Worm (Caenorhabditis elegans) whole organism, L4 larva: ENCODE results near the gene F44B9.5.

Source experiments
- F26F4.8 ChIP-seq: fragments of 200-800 bp; sonication (Bioruptor generic); conservative IDR thresholded peaks from 2 replicates; pipeline ENCODE4 v1.3.6; 2022; ENCODE audit warnings: missing genetic modification characterization, missing compliant biosample characterization
- F37D6.2 ChIP-seq: sonication (generic microtip); optimal IDR thresholded peaks from 2 replicates; lab custom pipeline; 2016; ENCODE audit warnings: mild to moderate bottlenecking, missing genetic modification characterization, missing compliant biosample characterization
- F44E2.7 ChIP-seq: fragments of 200-800 bp; sonication (Bioruptor generic); IDR thresholded peaks from 2 replicates; pipeline ENCODE4 v2.1.2; 2022; ENCODE audit warnings: missing genetic modification characterization, missing compliant biosample characterization
- F49E8.2 ChIP-seq: sonication (generic microtip); optimal IDR thresholded peaks from 2 replicates; lab custom pipeline; 2016; ENCODE audit warnings: missing compliant biosample characterization, mild to moderate bottlenecking, missing genetic modification characterization, borderline replicate concordance
- R02D3.7 ChIP-seq: fragments of 150-350 bp; sonication (generic microtip); optimal IDR thresholded peaks from 3 replicates; lab custom pipeline; 2014; ENCODE audit warnings: missing biosample characterization, missing genetic modification characterization
- Y105C5A.15 ChIP-seq: fragments of 200-800 bp; sonication (Bioruptor generic); IDR thresholded peaks from 2 replicates; pipeline ENCODE4 v1.3.6; 2022; ENCODE audit warnings: missing genetic modification characterization, missing compliant biosample characterization
- ZK337.2 ChIP-seq: fragments of 200-800 bp; sonication (Bioruptor generic); IDR thresholded peaks from 2 replicates; pipeline ENCODE4 v1.3.6; 2022; ENCODE audit warnings: missing genetic modification reagents, missing genetic modification characterization, missing compliant biosample characterization
- aha-1 ChIP-seq: fragments of 150-350 bp; peaks from one replicate; lab custom pipeline; 2014; ENCODE audit warnings: missing biosample characterization, missing genetic modification characterization
- arid-1 ChIP-seq: fragments of 200-800 bp; sonication (Bioruptor generic); conservative IDR thresholded peaks from 2 replicates; pipeline ENCODE4 v1.3.6; 2022; ENCODE audit warnings: missing genetic modification reagents, missing genetic modification characterization, missing compliant biosample characterization
- ceh-28 ChIP-seq: fragments of 150-350 bp; optimal IDR thresholded peaks from 2 replicates; lab custom pipeline; 2014; ENCODE audit warnings: missing biosample characterization, missing genetic modification reagents, missing genetic modification characterization
- ceh-32 ChIP-seq: sonication (generic microtip); optimal IDR thresholded peaks from 2 replicates; lab custom pipeline; 2016; ENCODE audit warnings: mild to moderate bottlenecking, missing genetic modification characterization, missing compliant biosample characterization; ENCODE audit not compliant: poor library complexity
- ceh-62 ChIP-seq: sonication (generic microtip); optimal IDR thresholded peaks from 2 replicates; lab custom pipeline; 2017; ENCODE audit warnings: missing biosample characterization, missing genetic modification characterization
- daf-16 ChIP-seq, 3 experiments: sonication (generic microtip); optimal IDR thresholded peaks; 2 replicates each; lab custom pipeline; 2016 to 2017; ENCODE audit warnings: missing genetic modification characterization in 3 of 3, missing genetic modification reagents in 3 of 3, mild to moderate bottlenecking in 2 of 3, missing compliant biosample characterization in 2 of 3, missing biosample characterization in 1 of 3, moderate library complexity in 1 of 3
- daf-19 ChIP-seq: fragments of 200-800 bp; sonication (Bioruptor generic); conservative IDR thresholded peaks from 2 replicates; pipeline ENCODE4 v1.3.6; 2022; ENCODE audit warnings: missing genetic modification characterization, missing compliant biosample characterization
- dve-1 ChIP-seq: sonication (generic microtip); optimal IDR thresholded peaks from 2 replicates; lab custom pipeline; 2017; ENCODE audit warnings: antibody characterized with exemption, mild to moderate bottlenecking, missing genetic modification characterization, missing compliant biosample characterization; ENCODE audit not compliant: insufficient read depth
- gei-8 ChIP-seq: fragments of 200-800 bp; sonication (Bioruptor generic); optimal IDR thresholded peaks from 2 replicates; lab custom pipeline; 2018; ENCODE audit warnings: mild to moderate bottlenecking, missing genetic modification characterization, missing compliant biosample characterization
- hlh-11 ChIP-seq: fragments of 200-800 bp; sonication (Bioruptor generic); optimal IDR thresholded peaks from 2 replicates; lab custom pipeline; 2018; ENCODE audit warnings: mild to moderate bottlenecking, missing genetic modification characterization, missing compliant biosample characterization
- hmg-1.1 ChIP-seq: fragments of 200-800 bp; sonication (Bioruptor generic); IDR thresholded peaks from 2 replicates; pipeline ENCODE4 v1.3.6; 2022; ENCODE audit warnings: missing genetic modification reagents, missing genetic modification characterization, missing compliant biosample characterization
- lin-13 ChIP-seq: fragments of 150-350 bp; optimal IDR thresholded peaks from 2 replicates; lab custom pipeline; 2014; ENCODE audit warnings: missing biosample characterization, missing genetic modification reagents, missing genetic modification characterization
- lin-15B ChIP-seq: fragments of 150-350 bp; sonication (generic microtip); optimal IDR thresholded peaks from 3 replicates; lab custom pipeline; 2014; ENCODE audit warnings: missing biosample characterization, missing genetic modification characterization
- lin-39 ChIP-seq: fragments of 150-350 bp; optimal IDR thresholded peaks from 2 replicates; lab custom pipeline; 2014; ENCODE audit warnings: missing biosample characterization, missing genetic modification reagents, missing genetic modification characterization
- lsy-2 ChIP-seq, 2 experiments: fragments of 150-350 bp in 1 of 2; sonication (generic microtip) in 1 of 2; optimal IDR thresholded peaks; 2 replicates each; lab custom pipeline; 2014 to 2017; ENCODE audit warnings: missing biosample characterization in 2 of 2, missing genetic modification characterization in 2 of 2
- madf-9 ChIP-seq: fragments of 200-800 bp; sonication (Bioruptor generic); conservative IDR thresholded peaks from 2 replicates; pipeline ENCODE4 v1.3.6; 2022; ENCODE audit warnings: missing genetic modification reagents, missing genetic modification characterization, missing compliant biosample characterization
- mdl-1 ChIP-seq, 2 experiments: fragments of 150-350 bp in 1 of 2; sonication (generic microtip) in 1 of 2; optimal IDR thresholded peaks; 2 replicates each; lab custom pipeline; 2014 to 2017; ENCODE audit warnings: missing biosample characterization in 2 of 2, missing genetic modification characterization in 2 of 2
- mep-1 ChIP-seq: fragments of 150-350 bp; sonication (generic microtip); optimal IDR thresholded peaks from 3 replicates; lab custom pipeline; 2014; ENCODE audit warnings: missing biosample characterization, missing genetic modification characterization
- mes-2 ChIP-seq: sonication (generic microtip); optimal IDR thresholded peaks from 2 replicates; lab custom pipeline; 2016; ENCODE audit warnings: missing genotype, mild to moderate bottlenecking, missing genetic modification characterization, missing compliant biosample characterization; ENCODE audit not compliant: poor library complexity, severe bottlenecking
- mxl-2 ChIP-seq: fragments of 200-800 bp; sonication (Bioruptor generic); conservative IDR thresholded peaks from 2 replicates; pipeline ENCODE4 v1.3.6; 2022; ENCODE audit warnings: missing genetic modification reagents, missing genetic modification characterization, missing compliant biosample characterization
- mxl-3 ChIP-seq: fragments of 200-800 bp; sonication (Bioruptor generic); optimal IDR thresholded peaks from 2 replicates; lab custom pipeline; 2018; ENCODE audit warnings: mild to moderate bottlenecking, missing genetic modification characterization, missing compliant biosample characterization
- nhr-102 ChIP-seq: sonication (generic microtip); optimal IDR thresholded peaks from 2 replicates; lab custom pipeline; 2016; ENCODE audit warnings: mild to moderate bottlenecking, missing genetic modification characterization, moderate library complexity, missing compliant biosample characterization
- nhr-25 ChIP-seq: sonication (generic microtip); optimal IDR thresholded peaks from 2 replicates; lab custom pipeline; 2017; ENCODE audit warnings: missing genetic modification characterization, mild to moderate bottlenecking, missing compliant biosample characterization, antibody characterized with exemption, moderate library complexity, borderline replicate concordance; ENCODE audit not compliant: insufficient read depth
- nhr-28 ChIP-seq: fragments of 150-350 bp; optimal IDR thresholded peaks from 2 replicates; lab custom pipeline; 2014; ENCODE audit warnings: missing biosample characterization, missing genetic modification characterization
- nhr-42 ChIP-seq: fragments of 200-800 bp; sonication (Bioruptor generic); IDR thresholded peaks from 2 replicates; pipeline ENCODE4 v1.3.6; 2022; ENCODE audit warnings: missing genetic modification characterization, missing compliant biosample characterization
- nhr-6 ChIP-seq: fragments of 150-350 bp; optimal IDR thresholded peaks from 2 replicates; lab custom pipeline; 2014; ENCODE audit warnings: missing biosample characterization, missing genetic modification characterization
- nhr-76 ChIP-seq: fragments of 150-350 bp; optimal IDR thresholded peaks from 2 replicates; lab custom pipeline; 2014; ENCODE audit warnings: missing biosample characterization, missing genetic modification characterization
- nhr-77 ChIP-seq: fragments of 150-350 bp; optimal IDR thresholded peaks from 2 replicates; lab custom pipeline; 2014; ENCODE audit warnings: missing biosample characterization, missing genetic modification characterization
- pha-4 ChIP-seq, 2 experiments: fragments of 150-350 bp in 1 of 2; fragments of 200-800 bp in 1 of 2; sonication (Bioruptor generic) in 1 of 2; IDR thresholded peaks in 1 of 2; optimal IDR thresholded peaks in 1 of 2; 2 replicates each; pipeline versions ENCODE4 v1.3.6 to Lab custom; 2014 to 2022; ENCODE audit warnings: missing genetic modification characterization in 2 of 2, missing genetic modification reagents in 2 of 2, missing biosample characterization in 1 of 2, missing compliant biosample characterization in 1 of 2
- rbr-2 ChIP-seq: sonication (generic microtip); optimal IDR thresholded peaks from 2 replicates; lab custom pipeline; 2016; ENCODE audit warnings: missing genotype, missing genetic modification characterization, missing compliant biosample characterization
- skn-1 ChIP-seq: fragments of 150-350 bp; optimal IDR thresholded peaks from 2 replicates; lab custom pipeline; 2014; ENCODE audit warnings: missing biosample characterization, missing genetic modification characterization
- tra-1 ChIP-seq: fragments of 200-800 bp; sonication (Bioruptor generic); IDR thresholded peaks from 2 replicates; pipeline ENCODE4 v1.3.6; 2022; ENCODE audit warnings: missing genetic modification reagents, missing genetic modification characterization, missing compliant biosample characterization
- unc-62 ChIP-seq, 3 experiments: fragments of 150-350 bp in 1 of 3; sonication (generic microtip); optimal IDR thresholded peaks in 2 of 3; peaks in 1 of 3; 1 replicate in 1 of 3; 2 replicates in 2 of 3; lab custom pipeline; 2014 to 2017; ENCODE audit warnings: missing biosample characterization in 3 of 3, missing genetic modification characterization in 3 of 3, missing genetic modification reagents in 3 of 3, missing genotype in 1 of 3
- zag-1 ChIP-seq: fragments of 150-350 bp; optimal IDR thresholded peaks from 2 replicates; lab custom pipeline; 2014; ENCODE audit warnings: missing biosample characterization, missing genetic modification characterization
- zfp-2 ChIP-seq: sonication (generic microtip); optimal IDR thresholded peaks from 2 replicates; lab custom pipeline; 2016; ENCODE audit warnings: mild to moderate bottlenecking, missing genetic modification characterization, missing compliant biosample characterization
- zfp-3 ChIP-seq: fragments of 200-800 bp; sonication (Bioruptor generic); conservative IDR thresholded peaks from 2 replicates; pipeline ENCODE4 v1.3.6; 2022; ENCODE audit warnings: missing genetic modification reagents, missing genetic modification characterization, missing compliant biosample characterization
- ztf-7 ChIP-seq: fragments of 150-350 bp; optimal IDR thresholded peaks from 2 replicates; lab custom pipeline; 2014; ENCODE audit warnings: missing biosample characterization, missing genetic modification characterization

F44B9.5 gene

ce11 chrIII:8029487-8029886 is 13.1 kb upstream of the F44B9.5 start, which contains the start of gene F44B9.8 (continued):
- TF ChIP-seq rbr-2 (peak; percentile 40), dve-1 (tag; lab: Kevin White, UChicago) (peak; percentile 65), mes-2 (peak; percentile 84), lin-13 (GFP tag; lab: Kevin White, UChicago) (no peak), skn-1 (tag; lab: Kevin White, UChicago) (no peak), hmg-1.1 (GFP tag; lab: Robert Waterston, UW) (0 out of 2 replicates have a peak, but pooled peaks have one; percentile 47), zfp-2 (tag; lab: Kevin White, UChicago) (no peak), arid-1 (no peak), mep-1 (peak; percentile 74), zfp-3 (GFP tag; lab: Robert Waterston, UW) (no peak), mdl-1 (tag; optimal IDR thresholded peaks at IDR 0.05; lab: Kevin White, UChicago) (no peak), tra-1 (GFP tag; lab: Robert Waterston, UW) (no peak), nhr-77 (tag; lab: Kevin White, UChicago) (peak; percentile 2), F49E8.2 (tag; lab: Kevin White, UChicago) (no peak)

- TF ChIP-seq aha-1 (peak; percentile 28), daf-19 (GFP tag; lab: Robert Waterston, UW) (no peak)
These were observed 11.6 kb upstream of the F44B9.5 start, which contains the start of gene mdt-30 for ce11 chrIII:8027942-8028341. Gene mdt-30 (minus strand): TSS chrIII:8028042.

- TF ChIP-seq F26F4.8 (no peak), aha-1 (peak; percentile 46), unc-62 (GFP tag; optimal IDR thresholded peaks at IDR 0.05 in 1 of 2; lab: Kevin White, UChicago) (peak in 1 of 2 experiments; percentile 95), unc-62 (tag; optimal IDR thresholded peaks at IDR 0.05; lab: Kevin White, UChicago) (no peak), Y105C5A.15 (GFP tag; lab: Robert Waterston, UW) (no peak), gei-8 (GFP tag; lab: Kevin White, UChicago) (no peak), zag-1 (tag; lab: Kevin White, UChicago) (no peak), nhr-76 (tag; lab: Kevin White, UChicago) (no peak), ceh-28 (tag; lab: Kevin White, UChicago) (no peak), lsy-2 (tag; optimal IDR thresholded peaks at IDR 0.05; lab: Kevin White, UChicago) (no peak), mxl-2 (GFP tag; lab: Robert Waterston, UW) (no peak), R02D3.7 (tag; lab: Kevin White, UChicago) (no peak), ZK337.2 (GFP tag; lab: Robert Waterston, UW) (no peak), lin-39 (tag; lab: Kevin White, UChicago) (no peak), mxl-3 (no peak)
- TF ChIP-seq, all 104 proteins: peak for 2
These were observed 5.7 kb upstream of the F44B9.5 start, which contains the start of gene F44B9.2 for ce11 chrIII:8022077-8022476. Gene F44B9.2 (plus strand): TSS chrIII:8022463.

- TF ChIP-seq ceh-32 (no peak), mes-2 (peak; percentile 91), ZK337.2 (GFP tag; lab: Robert Waterston, UW) (no peak), F37D6.2 (tag; lab: Kevin White, UChicago) (peak; percentile 24), lin-15B (no peak), F44E2.7 (GFP tag; lab: Robert Waterston, UW) (no peak), ztf-7 (tag; lab: Kevin White, UChicago) (no peak), nhr-42 (0 out of 2 replicates have a peak, but pooled peaks have one; percentile 20), nhr-6 (tag; lab: Kevin White, UChicago) (peak; percentile 87), nhr-25 (tag; lab: Kevin White, UChicago) (peak; percentile 11), daf-16 (GFP tag; optimal IDR thresholded peaks at IDR 0.05; lab: Kevin White, UChicago) (no peak), daf-16 (tag; optimal IDR thresholded peaks at IDR 0.05; lab: Kevin White, UChicago) (peak; percentile 51), mep-1 (peak; percentile 79), nhr-102 (tag; lab: Kevin White, UChicago) (no peak), ceh-62 (no peak), hlh-11 (tag; lab: Kevin White, UChicago) (peak; percentile 91), madf-9 (GFP tag; lab: Robert Waterston, UW) (0 out of 2 replicates have a peak, but pooled peaks have one; percentile 21), aha-1 (peak; percentile 6), nhr-28 (tag; lab: Kevin White, UChicago) (peak; percentile 68), pha-4 (GFP tag; IDR thresholded peaks at IDR 0.05; lab: Robert Waterston, UW) (no peak), pha-4 (tag; optimal IDR thresholded peaks at IDR 0.05; lab: Kevin White, UChicago) (peak; percentile 74)
These were observed 4.5 kb upstream of the F44B9.5 start, which contains the start of gene lin-36 for ce11 chrIII:8020823-8021332. Gene lin-36 (minus strand): TSS chrIII:8020873.
